Fruit fly (Drosophila melanogaster): ENCODE results near the gene CG13721.

DNA sequence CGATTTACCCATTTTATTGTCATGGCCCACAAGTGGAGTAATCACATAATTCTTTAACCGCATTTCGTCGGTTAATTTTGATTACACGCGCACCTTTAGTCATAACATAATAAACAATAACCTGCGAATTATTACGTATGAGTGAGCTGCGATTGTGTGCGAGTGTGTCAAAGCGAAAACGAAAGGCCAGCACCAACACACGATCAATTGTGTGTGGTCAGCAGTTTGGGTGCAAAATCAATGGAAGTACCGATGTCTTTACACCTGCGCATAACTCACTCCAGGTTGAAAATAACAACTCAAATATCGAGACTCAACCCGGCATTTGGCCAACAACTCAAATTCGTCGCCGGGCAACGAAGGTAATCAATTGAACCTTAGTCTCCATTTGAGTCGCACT, 36.9 kb upstream of the CG13721 start:
- TF ChIP-seq Sin3A (optimal IDR thresholded peaks at IDR 0.05) (no peak), psq (optimal IDR thresholded peaks at IDR 0.05) (no peak), insv (optimal IDR thresholded peaks at IDR 0.05) (no peak), ttk (optimal IDR thresholded peaks at IDR 0.05) (no peak), h (optimal IDR thresholded peaks at IDR 0.05) (no peak)
